Fruit fly (Drosophila melanogaster) whole organism, embryonic: Measurements from ENCODE around the gene Fitm.

ENCODE experiments used
- Asciz ChIP-seq: fragments of 200-800 bp; sonication (Bioruptor generic); optimal IDR thresholded peaks from 2 replicates; lab custom pipeline; 2017; ENCODE audit warnings: missing biosample characterization, mild to moderate bottlenecking, missing genetic modification characterization, missing genetic modification reagents
- CG10209 ChIP-seq: fragments of 200-800 bp; sonication (Bioruptor generic); optimal IDR thresholded peaks from 3 replicates; lab custom pipeline; 2017; ENCODE audit warnings: missing biosample characterization, mild to moderate bottlenecking, missing genetic modification characterization, missing genetic modification reagents
- CG10654 ChIP-seq: fragments of 200-800 bp; sonication (Bioruptor generic); optimal IDR thresholded peaks from 2 replicates; lab custom pipeline; 2016; ENCODE audit warnings: missing biosample characterization, missing genetic modification characterization
- CG12071 ChIP-seq: fragments of 200-800 bp; sonication (Bioruptor generic); optimal IDR thresholded peaks from 3 replicates; lab custom pipeline; 2018; ENCODE audit warnings: missing biosample characterization, mild to moderate bottlenecking, missing genetic modification characterization
- CG12104 ChIP-seq: fragments of 200-800 bp; sonication (Bioruptor generic); optimal IDR thresholded peaks from 3 replicates; lab custom pipeline; 2016; ENCODE audit warnings: missing biosample characterization, missing genetic modification characterization
- CG14860 ChIP-seq: fragments of 200-800 bp; sonication (Bioruptor generic); IDR thresholded peaks from 3 replicates; pipeline ENCODE4 v1.3.6; 2022; ENCODE audit warnings: missing biosample characterization, missing genetic modification characterization; ENCODE audit not compliant: partially characterized antibody
- CG1603 ChIP-seq: fragments of 200-800 bp; sonication (Bioruptor generic); optimal IDR thresholded peaks from 2 replicates; lab custom pipeline; 2019; ENCODE audit warnings: missing biosample characterization, mild to moderate bottlenecking, missing genetic modification characterization, moderate library complexity
- CG2116 ChIP-seq: fragments of 200-800 bp; sonication (Bioruptor generic); optimal IDR thresholded peaks from 3 replicates; lab custom pipeline; 2018; ENCODE audit warnings: missing biosample characterization, mild to moderate bottlenecking, missing genetic modification characterization
- CG2199 ChIP-seq: fragments of 200-800 bp; sonication (Bioruptor generic); IDR thresholded peaks from 3 replicates; pipeline ENCODE4 v1.3.6; 2022; ENCODE audit warnings: missing biosample characterization, missing genetic modification characterization
- CG3995 ChIP-seq: fragments of 200-800 bp; sonication (Bioruptor generic); optimal IDR thresholded peaks from 3 replicates; lab custom pipeline; 2016; ENCODE audit warnings: missing biosample characterization, missing genetic modification characterization
- CG4424 ChIP-seq: fragments of 200-800 bp; sonication (Bioruptor generic); optimal IDR thresholded peaks from 3 replicates; lab custom pipeline; 2016; ENCODE audit warnings: missing biosample characterization, missing genetic modification characterization
- CG6175 ChIP-seq: fragments of 200-800 bp; sonication (Bioruptor generic); IDR thresholded peaks from 3 replicates; pipeline ENCODE4 v1.3.6; 2022; ENCODE audit warnings: missing biosample characterization, missing genetic modification characterization
- CG6254 ChIP-seq: fragments of 200-800 bp; sonication (Bioruptor generic); optimal IDR thresholded peaks from 3 replicates; lab custom pipeline; 2017; ENCODE audit warnings: mild to moderate bottlenecking, missing biosample characterization, missing genetic modification reagents, missing genetic modification characterization
- CG6689 ChIP-seq: fragments of 200-800 bp; sonication (Bioruptor generic); IDR thresholded peaks from 2 replicates; pipeline ENCODE4 v1.3.6; 2022; ENCODE audit warnings: missing biosample characterization, missing genetic modification characterization
- CG8765 ChIP-seq: fragments of 200-800 bp; sonication (Bioruptor generic); IDR thresholded peaks from 2 replicates; pipeline ENCODE4 v1.3.6; 2022; ENCODE audit warnings: missing biosample characterization, missing genetic modification characterization
- CG9215 ChIP-seq: fragments of 200-800 bp; sonication (Bioruptor generic); IDR thresholded peaks from 2 replicates; pipeline ENCODE4 v1.3.6; 2022; ENCODE audit warnings: missing biosample characterization, missing genetic modification characterization
- CG9797 ChIP-seq: fragments of 200-800 bp; sonication (Bioruptor generic); optimal IDR thresholded peaks from 3 replicates; lab custom pipeline; 2018; ENCODE audit warnings: missing biosample characterization, mild to moderate bottlenecking, missing genetic modification characterization
- Chrac-16 ChIP-seq: fragments of 200-800 bp; sonication (Bioruptor generic); optimal IDR thresholded peaks from 3 replicates; lab custom pipeline; 2016; ENCODE audit warnings: missing biosample characterization, missing genetic modification characterization
- D19A ChIP-seq: fragments of 200-800 bp; optimal IDR thresholded peaks from 3 replicates; lab custom pipeline; 2019; ENCODE audit warnings: missing biosample characterization, mild to moderate bottlenecking, missing genetic modification characterization, moderate library complexity
- Ets65A ChIP-seq: fragments of 200-800 bp; sonication (Bioruptor generic); peaks from one replicate; lab custom pipeline; 2016; ENCODE audit warnings: missing biosample characterization, missing genetic modification characterization
- Fer2 ChIP-seq: fragments of 200-800 bp; sonication (Bioruptor generic); optimal IDR thresholded peaks from 2 replicates; lab custom pipeline; 2018; ENCODE audit warnings: missing biosample characterization, mild to moderate bottlenecking, missing genetic modification characterization, moderate library complexity
- H2.0 ChIP-seq: fragments of 200-800 bp; sonication (Bioruptor generic); IDR thresholded peaks from 2 replicates; pipeline ENCODE4 v1.3.6; 2022; ENCODE audit warnings: missing biosample characterization, missing genetic modification characterization
- HHEX ChIP-seq: fragments of 200-800 bp; sonication (Bioruptor generic); optimal IDR thresholded peaks from 3 replicates; lab custom pipeline; 2017; ENCODE audit warnings: missing biosample characterization, mild to moderate bottlenecking, missing genetic modification characterization, missing genetic modification reagents
- HLH4C ChIP-seq: fragments of 200-800 bp; sonication (Bioruptor generic); IDR thresholded peaks from 3 replicates; pipeline ENCODE4 v1.3.6; 2022; ENCODE audit warnings: missing biosample characterization, missing genetic modification characterization; ENCODE audit not compliant: partially characterized antibody
- Jarid2 ChIP-seq: fragments of 200-800 bp; sonication (Bioruptor generic); optimal IDR thresholded peaks from 3 replicates; lab custom pipeline; 2017; ENCODE audit warnings: mild to moderate bottlenecking, missing biosample characterization, missing genetic modification reagents, missing genetic modification characterization
- MTF-1 ChIP-seq: fragments of 200-800 bp; sonication (Bioruptor generic); optimal IDR thresholded peaks from 2 replicates; lab custom pipeline; 2018; ENCODE audit warnings: missing biosample characterization, mild to moderate bottlenecking, missing genetic modification characterization, borderline replicate concordance
- Oaz ChIP-seq: fragments of 200-800 bp; sonication (Bioruptor generic); IDR thresholded peaks from 2 replicates; pipeline ENCODE4 v1.3.6; 2022; ENCODE audit warnings: missing biosample characterization, missing genetic modification characterization
- Poxn ChIP-seq: fragments of 200-800 bp; sonication (Bioruptor generic); IDR thresholded peaks from 2 replicates; pipeline ENCODE4 v1.3.6; 2022; ENCODE audit warnings: missing biosample characterization, missing genetic modification characterization
- Ptx1 ChIP-seq: fragments of 200-800 bp; sonication (Bioruptor generic); IDR thresholded peaks from 2 replicates; pipeline ENCODE4 v1.3.6; 2022; ENCODE audit warnings: missing biosample characterization, missing genetic modification characterization
- Spps ChIP-seq: fragments of 200-800 bp; sonication (Bioruptor generic); optimal IDR thresholded peaks from 2 replicates; lab custom pipeline; 2018; ENCODE audit warnings: missing biosample characterization, mild to moderate bottlenecking, missing genetic modification characterization
- amos ChIP-seq: fragments of 200-800 bp; sonication (Bioruptor generic); IDR thresholded peaks from 2 replicates; pipeline ENCODE4 v1.3.6; 2022; ENCODE audit warnings: missing biosample characterization, missing genetic modification characterization; ENCODE audit not compliant: partially characterized antibody
- chif ChIP-seq, 2 experiments: fragments of 200-800 bp; sonication (Bioruptor generic); optimal IDR thresholded peaks; 3 replicates each; lab custom pipeline; 2016; ENCODE audit warnings: missing biosample characterization in 2 of 2, missing genetic modification characterization in 2 of 2
- croc ChIP-seq: fragments of 200-800 bp; sonication (Bioruptor generic); conservative IDR thresholded peaks from 3 replicates; pipeline ENCODE4 v1.3.6; 2022; ENCODE audit warnings: missing biosample characterization, missing genetic modification characterization
- danr ChIP-seq: fragments of 200-800 bp; sonication (Bioruptor generic); IDR thresholded peaks from 2 replicates; pipeline ENCODE4 v1.3.6; 2022; ENCODE audit warnings: missing biosample characterization, missing genetic modification characterization
- dati ChIP-seq: fragments of 200-800 bp; sonication (Bioruptor generic); IDR thresholded peaks from 2 replicates; pipeline ENCODE4 v1.3.6; 2022; ENCODE audit warnings: missing biosample characterization, missing genetic modification characterization
- dmrt99B ChIP-seq: fragments of 200-800 bp; sonication (Bioruptor generic); optimal IDR thresholded peaks from 2 replicates; lab custom pipeline; 2018; ENCODE audit warnings: missing biosample characterization, mild to moderate bottlenecking, missing genetic modification characterization, moderate library complexity
- fru ChIP-seq: fragments of >200 bp; optimal IDR thresholded peaks from 2 replicates; lab custom pipeline; 2017
- ftz-f1 ChIP-seq: fragments of 200-800 bp; sonication (Bioruptor generic); optimal IDR thresholded peaks from 2 replicates; lab custom pipeline; 2016; ENCODE audit warnings: missing biosample characterization, missing genetic modification characterization
- lilli ChIP-seq: fragments of 200-800 bp; sonication (Bioruptor generic); optimal IDR thresholded peaks from 3 replicates; lab custom pipeline; 2016; ENCODE audit warnings: missing biosample characterization, missing genetic modification characterization
- lov ChIP-seq, 2 experiments: fragments of 200-800 bp in 1 of 2; fragments of >200 bp in 1 of 2; sonication (Bioruptor generic) in 1 of 2; IDR thresholded peaks in 1 of 2; optimal IDR thresholded peaks in 1 of 2; 2 replicates in 1 of 2; 3 replicates in 1 of 2; pipeline versions ENCODE4 v1.3.6 to Lab custom; 2017 to 2022; ENCODE audit warnings: missing biosample characterization in 1 of 2, missing genetic modification characterization in 1 of 2
- nerfin-2 ChIP-seq: fragments of 200-800 bp; sonication (Bioruptor generic); IDR thresholded peaks from 2 replicates; pipeline ENCODE4 v1.3.6; 2022; ENCODE audit warnings: missing biosample characterization, missing genetic modification characterization; ENCODE audit not compliant: partially characterized antibody
- onecut ChIP-seq: fragments of 200-800 bp; sonication (Bioruptor generic); IDR thresholded peaks from 2 replicates; pipeline ENCODE4 v1.3.6; 2022; ENCODE audit warnings: missing biosample characterization, missing genetic modification characterization
- p53 ChIP-seq: fragments of 200-800 bp; sonication (Bioruptor generic); optimal IDR thresholded peaks from 2 replicates; lab custom pipeline; 2016; ENCODE audit warnings: missing biosample characterization, missing genetic modification characterization
- pho ChIP-seq: fragments of 200-800 bp; sonication (Bioruptor generic); optimal IDR thresholded peaks from 2 replicates; lab custom pipeline; 2016; ENCODE audit warnings: missing biosample characterization, missing genetic modification characterization
- psq ChIP-seq: fragments of 200-800 bp; sonication (Bioruptor generic); optimal IDR thresholded peaks from 2 replicates; lab custom pipeline; 2017; ENCODE audit warnings: missing biosample characterization, missing genetic modification characterization
- sens ChIP-seq: fragments of 200-800 bp; sonication (Bioruptor generic); peaks from one replicate; lab custom pipeline; 2016; ENCODE audit warnings: missing biosample characterization, missing genetic modification characterization
- seq ChIP-seq: fragments of 200-800 bp; sonication (Bioruptor generic); IDR thresholded peaks from 2 replicates; pipeline ENCODE4 v1.3.6; 2022; ENCODE audit warnings: missing biosample characterization, missing genetic modification characterization
- zf30C ChIP-seq: fragments of 200-800 bp; sonication (Bioruptor generic); optimal IDR thresholded peaks from 3 replicates; lab custom pipeline; 2018; ENCODE audit warnings: missing biosample characterization, mild to moderate bottlenecking, missing genetic modification characterization
- zfh2 ChIP-seq: fragments of 200-800 bp; sonication (Bioruptor generic); optimal IDR thresholded peaks from 2 replicates; lab custom pipeline; 2016; ENCODE audit warnings: missing biosample characterization, missing genetic modification characterization

Fitm gene

DNA sequence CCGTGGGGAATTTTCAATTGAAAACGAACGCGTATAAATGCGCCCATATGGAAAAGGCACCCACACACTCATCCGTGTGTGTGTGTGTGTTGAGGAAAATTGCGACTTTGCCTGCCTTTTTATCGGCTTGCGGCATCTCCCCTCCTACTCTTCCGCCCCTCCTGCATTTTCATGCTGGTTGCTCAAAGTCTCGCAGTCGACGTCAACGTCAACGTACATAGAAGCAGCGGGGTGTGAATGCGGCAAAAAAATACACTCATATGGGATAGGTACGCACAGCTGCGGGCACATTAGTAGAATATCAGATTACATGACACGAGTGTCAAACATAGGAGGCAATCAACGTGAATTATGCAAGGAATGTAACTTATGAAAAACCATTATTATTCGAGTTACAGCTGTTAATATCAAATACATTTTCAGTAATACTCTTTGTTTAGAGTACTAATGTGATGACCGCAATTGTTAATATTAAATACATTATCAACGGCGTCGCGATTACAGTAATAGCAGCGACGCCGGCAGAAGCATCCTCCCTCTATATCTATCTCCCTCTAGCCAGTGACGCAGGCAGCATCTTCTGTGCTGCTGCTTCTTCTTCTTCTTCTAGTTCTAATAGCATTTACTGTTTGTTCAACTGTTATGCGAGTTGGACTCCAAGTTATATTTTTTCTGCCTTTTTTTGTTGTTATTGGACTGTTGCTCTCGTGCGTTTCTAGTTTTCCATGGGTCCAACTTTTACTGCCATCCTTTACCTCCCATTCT lies 41.1 kb upstream of the Fitm start (continued):
- peak; percentile 45 for TF ChIP-seq CG12104
- peak; percentile 76 for TF ChIP-seq Oaz (GFP tag; lab: Robert Waterston, UW)
- TF ChIP-seq dati (GFP tag; lab: Robert Waterston, UW), result peak; percentile 88
- peak; percentile 74 for TF ChIP-seq CG8765 (GFP tag; lab: Robert Waterston, UW)
- no peak for TF ChIP-seq HLH4C
- TF ChIP-seq nerfin-2 (GFP tag; lab: Robert Waterston, UW), result no peak
- TF ChIP-seq p53 (GFP tag; lab: Kevin White, UChicago), result peak; percentile 63
- no peak for TF ChIP-seq lov (optimal IDR thresholded peaks at IDR 0.05; lab: Kevin White, UChicago)
- peak; percentile 90 for TF ChIP-seq lov (GFP tag; IDR thresholded peaks at IDR 0.05; lab: Robert Waterston, UW)
- TF ChIP-seq CG6689 (GFP tag; lab: Robert Waterston, UW), result peak; percentile 89
- peak; percentile 92 for TF ChIP-seq H2.0
- peak; percentile 86 for TF ChIP-seq HHEX (GFP tag; lab: Kevin White, UChicago)
- peak; percentile 74; the same call in 2 of the 3 replicates for TF ChIP-seq CG6175 (GFP tag; lab: Robert Waterston, UW)
- TF ChIP-seq CG9797 (GFP tag; lab: Kevin White, UChicago), result peak; percentile 45
- peak; percentile 56 for TF ChIP-seq danr (GFP tag; lab: Robert Waterston, UW)
- TF ChIP-seq Ets65A, result peak; percentile 98
- TF ChIP-seq CG9215 (GFP tag; lab: Robert Waterston, UW), result peak; percentile 54; the same call in 1 of the 2 replicates
- TF ChIP-seq Chrac-16 (GFP tag; lab: Kevin White, UChicago), result peak; percentile 85
- TF ChIP-seq zf30C (GFP tag; lab: Kevin White, UChicago), result no peak
- no peak for TF ChIP-seq amos (GFP tag; lab: Robert Waterston, UW)
- TF ChIP-seq Fer2 (tag; lab: Kevin White, UChicago), result peak; percentile 66
- TF ChIP-seq chif (GFP tag; optimal IDR thresholded peaks at IDR 0.05; lab: Kevin White, UChicago), result peak; percentile 86 to 88
- peak; percentile 60 for TF ChIP-seq psq (GFP tag; lab: Kevin White, UChicago)
- peak; percentile 84 for TF ChIP-seq Asciz (GFP tag; lab: Kevin White, UChicago)
- TF ChIP-seq dmrt99B (tag; lab: Kevin White, UChicago), result peak; percentile 93
- TF ChIP-seq sens (GFP tag; lab: Kevin White, UChicago), result peak; percentile 97
- peak; percentile 98 for TF ChIP-seq CG1603 (tag; lab: Kevin White, UChicago)
- peak; percentile 87 for TF ChIP-seq onecut (GFP tag; lab: Robert Waterston, UW)
- TF ChIP-seq CG10209 (GFP tag; lab: Kevin White, UChicago), result peak; percentile 87
- peak; percentile 39 for TF ChIP-seq CG2116 (GFP tag; lab: Kevin White, UChicago)
- TF ChIP-seq CG10654 (GFP tag; lab: Kevin White, UChicago), result peak; percentile 86
- TF ChIP-seq croc (GFP tag; lab: Robert Waterston, UW), result peak; percentile 85
- peak; percentile 78; the same call in 2 of the 3 replicates for TF ChIP-seq CG2199
- TF ChIP-seq lilli (GFP tag; lab: Kevin White, UChicago), result peak; percentile 89
- TF ChIP-seq zfh2 (GFP tag; lab: Kevin White, UChicago), result peak; percentile 70
- peak; percentile 77 for TF ChIP-seq seq (GFP tag; lab: Robert Waterston, UW)
- TF ChIP-seq Poxn (GFP tag; lab: Robert Waterston, UW), result no peak
- peak; percentile 84 for TF ChIP-seq Spps (tag; lab: Kevin White, UChicago)
- no peak for TF ChIP-seq fru (lab: Kevin White, UChicago)
- peak; percentile 79 for TF ChIP-seq Jarid2 (GFP tag; lab: Kevin White, UChicago)
- TF ChIP-seq D19A (tag; lab: Kevin White, UChicago), result peak; percentile 90
- peak; percentile 93 for TF ChIP-seq CG12071 (GFP tag; lab: Kevin White, UChicago)
- peak; percentile 90 for TF ChIP-seq CG6254 (GFP tag; lab: Kevin White, UChicago)
- peak; percentile 65 for TF ChIP-seq MTF-1 (GFP tag; lab: Kevin White, UChicago)
- no peak for TF ChIP-seq CG14860 (GFP tag; lab: Robert Waterston, UW)
- peak; percentile 92 for TF ChIP-seq Ptx1
- TF ChIP-seq pho (GFP tag; lab: Kevin White, UChicago), result peak; percentile 73
- TF ChIP-seq ftz-f1 (GFP tag; lab: Kevin White, UChicago), result no peak
- TF ChIP-seq CG4424 (GFP tag; lab: Kevin White, UChicago), result peak; percentile 90
- peak; percentile 45 for TF ChIP-seq CG3995
